Fruit fly (Drosophila melanogaster) ovary, adult (tissue): ENCODE results near the gene CG31546.

Experiments used
- CG17801 ChIP-seq: fragments of 200-800 bp; optimal IDR thresholded peaks from 2 replicates; lab custom pipeline; 2019; ENCODE audit warnings: missing biosample characterization, mild to moderate bottlenecking, missing genetic modification characterization, moderate library complexity; ENCODE audit not compliant: partially characterized antibody

CG31546 gene

dm6 chr3R:5635524-5635923 is at the start of gene CG31546:
Gene CG31546, minus strand, starts transcription at chr3R:5635624.
- TF ChIP-seq CG17801, result no peak

dm6 chr3R:5684550-5685118 is 49.2 kb upstream of the CG31546 start:
- TF ChIP-seq CG17801, result no peak

dm6 chr3R:5682921-5683748 is 47.7 kb upstream of the CG31546 start:
- no peak for TF ChIP-seq CG17801

- no peak for TF ChIP-seq CG17801
These were observed 46.8 kb upstream of the CG31546 start for dm6 chr3R:5682238-5682637.

dm6 chr3R:5672658-5673217 is 37.3 kb upstream of the CG31546 start:
- TF ChIP-seq CG17801, result peak; percentile 62

dm6 chr3R:5671795-5672657 is 36.6 kb upstream of the CG31546 start:
- TF ChIP-seq CG17801, result no peak

dm6 chr3R:5671265-5671663 is 35.8 kb upstream of the CG31546 start:
- no peak for TF ChIP-seq CG17801

dm6 chr3R:5670660-5671264 is 35.3 kb upstream of the CG31546 start:
- TF ChIP-seq CG17801, result peak; percentile 30

- TF ChIP-seq CG17801, result no peak
These were observed 34.6 kb upstream of the CG31546 start for dm6 chr3R:5669740-5670659.

dm6 chr3R:5668928-5669739 is 33.7 kb upstream of the CG31546 start, which contains the start of the genes Xe7 and Atg17:
Gene Xe7, minus strand, starts transcription at chr3R:5669334.
Gene Atg17, plus strand, starts transcription at chr3R:5669713.
- peak; percentile 88 for TF ChIP-seq CG17801

- no peak for TF ChIP-seq CG17801
These were observed 24.9 kb upstream of the CG31546 start, which contains the start of gene Wdr33 for dm6 chr3R:5660198-5660893. Gene Wdr33, plus strand, starts transcription at chr3R:5660635.

- TF ChIP-seq CG17801, result no peak
These were observed 24.4 kb upstream of the CG31546 start, which contains the start of gene CG2182 for dm6 chr3R:5659829-5660197. Gene CG2182, minus strand, starts transcription at chr3R:5659912.

dm6 chr3R:5658984-5659802 is 23.8 kb upstream of the CG31546 start:
- TF ChIP-seq CG17801, result no peak
